Fruit fly (Drosophila melanogaster) whole organism, pupa: ENCODE results near the gene CG10469.

Source experiments
- CG13204 ChIP-seq: fragments of 200-800 bp; sonication (Bioruptor generic); optimal IDR thresholded peaks from 2 replicates; lab custom pipeline; 2018; ENCODE audit warnings: missing biosample characterization, mild to moderate bottlenecking, missing genetic modification characterization, moderate library complexity
- CG14655 ChIP-seq: fragments of 200-800 bp; sonication (Bioruptor generic); optimal IDR thresholded peaks from 3 replicates; lab custom pipeline; 2017; ENCODE audit warnings: mild to moderate bottlenecking, missing biosample characterization, missing genetic modification reagents, missing genetic modification characterization
- CG32121 ChIP-seq: fragments of 200-800 bp; sonication (Bioruptor generic); IDR thresholded peaks from 2 replicates; pipeline ENCODE4 v1.3.6; 2022; ENCODE audit warnings: missing biosample characterization, missing genetic modification characterization
- CG8159 ChIP-seq: fragments of 200-800 bp; sonication (Bioruptor generic); optimal IDR thresholded peaks from 3 replicates; lab custom pipeline; 2018; ENCODE audit warnings: missing biosample characterization, mild to moderate bottlenecking, missing genetic modification characterization, moderate library complexity
- CG8301 ChIP-seq: fragments of 200-800 bp; sonication (Bioruptor generic); optimal IDR thresholded peaks from 2 replicates; lab custom pipeline; 2018; ENCODE audit warnings: missing biosample characterization, mild to moderate bottlenecking, missing genetic modification characterization
- CG9948 ChIP-seq: fragments of 200-800 bp; sonication (Bioruptor generic); optimal IDR thresholded peaks from 2 replicates; lab custom pipeline; 2018; ENCODE audit warnings: missing biosample characterization, mild to moderate bottlenecking, missing genetic modification characterization, moderate library complexity
- EcR ChIP-seq: fragments of 200-800 bp; sonication (Bioruptor generic); optimal IDR thresholded peaks from 3 replicates; lab custom pipeline; 2019; ENCODE audit warnings: missing biosample characterization, missing genetic modification characterization, mild to moderate bottlenecking, moderate library complexity, missing genetic modification reagents
- Ets98B ChIP-seq: fragments of 200-800 bp; sonication (Bioruptor generic); IDR thresholded peaks from 2 replicates; pipeline ENCODE4 v1.3.6; 2022; ENCODE audit warnings: missing biosample characterization, missing genetic modification characterization
- Pif1A ChIP-seq: fragments of 200-800 bp; sonication (Bioruptor generic); optimal IDR thresholded peaks from 3 replicates; lab custom pipeline; 2016; ENCODE audit warnings: missing biosample characterization, missing genetic modification characterization
- Pif1B ChIP-seq: fragments of 200-800 bp; sonication (Bioruptor generic); optimal IDR thresholded peaks from 3 replicates; lab custom pipeline; 2016; ENCODE audit warnings: missing biosample characterization, missing genetic modification characterization
- rn ChIP-seq: fragments of 200-800 bp; sonication (Bioruptor generic); IDR thresholded peaks from 2 replicates; pipeline ENCODE4 v1.3.6; 2022; ENCODE audit warnings: missing biosample characterization, missing genetic modification characterization

dm6 chr3L:6054803-6055202, 38.3 kb downstream of the CG10469 start, which contains the start of gene tant:
- TF ChIP-seq CG8301 (tag; lab: Kevin White, UChicago) = no peak
- no peak for TF ChIP-seq CG32121
- no peak for TF ChIP-seq rn (GFP tag; lab: Robert Waterston, UW)
- no peak for TF ChIP-seq CG9948 (tag; lab: Kevin White, UChicago)
- TF ChIP-seq EcR (GFP tag; lab: Kevin White, UChicago) = no peak
- no peak for TF ChIP-seq CG8159
- TF ChIP-seq Ets98B (GFP tag; lab: Robert Waterston, UW) = no peak
- no peak for TF ChIP-seq Pif1A (GFP tag; lab: Kevin White, UChicago)
- TF ChIP-seq Pif1B = no peak
- TF ChIP-seq CG14655 (GFP tag; lab: Kevin White, UChicago) = no peak
- TF ChIP-seq CG13204 (GFP tag; lab: Kevin White, UChicago) = no peak
